Worm (Caenorhabditis elegans) whole organism, early embryonic: ENCODE results near the gene C05A9.2.

Source experiments
- B0310.2 ChIP-seq: sonication (generic microtip); optimal IDR thresholded peaks from 2 replicates; lab custom pipeline; 2016; ENCODE audit warnings: mild to moderate bottlenecking, missing genetic modification characterization, missing compliant biosample characterization
- ama-1 ChIP-seq: fragments of 150-350 bp; optimal IDR thresholded peaks from 2 replicates; lab custom pipeline; 2014
- ceh-13 ChIP-seq: fragments of 200-800 bp; sonication (Bioruptor generic); optimal IDR thresholded peaks from 2 replicates; lab custom pipeline; 2018; ENCODE audit warnings: mild to moderate bottlenecking, missing genetic modification characterization, missing compliant biosample characterization
- ceh-36 ChIP-seq: sonication (generic microtip); optimal IDR thresholded peaks from 2 replicates; lab custom pipeline; 2016; ENCODE audit warnings: missing genetic modification characterization, inconsistent platforms, missing compliant biosample characterization
- ets-7 ChIP-seq: sonication (generic microtip); optimal IDR thresholded peaks from 2 replicates; lab custom pipeline; 2016; ENCODE audit warnings: missing genotype, missing genetic modification characterization, missing compliant biosample characterization
- flt-1 ChIP-seq: fragments of 200-800 bp; sonication (Bioruptor generic); IDR thresholded peaks from 2 replicates; pipeline ENCODE4 v1.3.6; 2022; ENCODE audit warnings: missing genetic modification characterization, missing compliant biosample characterization
- hmbx-1 ChIP-seq: sonication (generic microtip); optimal IDR thresholded peaks from 2 replicates; lab custom pipeline; 2016; ENCODE audit warnings: mild to moderate bottlenecking, missing genetic modification characterization, missing compliant biosample characterization
- hmg-4 ChIP-seq: fragments of 200-800 bp; sonication (Bioruptor generic); optimal IDR thresholded peaks from 2 replicates; lab custom pipeline; 2018; ENCODE audit warnings: mild to moderate bottlenecking, missing genetic modification characterization, missing compliant biosample characterization
- hnd-1 ChIP-seq: sonication (generic microtip); optimal IDR thresholded peaks from 2 replicates; lab custom pipeline; 2016; ENCODE audit warnings: missing genetic modification characterization, missing compliant biosample characterization
- pes-1 ChIP-seq: fragments of 200-800 bp; sonication (Bioruptor generic); IDR thresholded peaks from 2 replicates; pipeline ENCODE4 v1.3.6; 2022; ENCODE audit warnings: missing genetic modification reagents, missing genetic modification characterization, missing compliant biosample characterization
- scrt-1 ChIP-seq: fragments of 200-800 bp; sonication (Bioruptor generic); IDR thresholded peaks from 2 replicates; pipeline ENCODE4 v1.3.6; 2022; ENCODE audit warnings: missing genetic modification characterization, missing compliant biosample characterization
- sea-1 ChIP-seq: fragments of 200-800 bp; sonication (Bioruptor generic); conservative IDR thresholded peaks from 2 replicates; pipeline ENCODE4 v1.3.6; 2022; ENCODE audit warnings: missing genetic modification characterization, missing compliant biosample characterization
- tbx-11 ChIP-seq: fragments of 200-800 bp; sonication (Bioruptor generic); IDR thresholded peaks from 2 replicates; pipeline ENCODE4 v1.3.6; 2022; ENCODE audit warnings: missing genetic modification characterization, missing compliant biosample characterization
- tbx-37 ChIP-seq: fragments of 200-800 bp; sonication (Bioruptor generic); conservative IDR thresholded peaks from 2 replicates; pipeline ENCODE4 v1.3.6; 2022; ENCODE audit warnings: missing genetic modification reagents, missing genetic modification characterization, missing compliant biosample characterization

DNA sequence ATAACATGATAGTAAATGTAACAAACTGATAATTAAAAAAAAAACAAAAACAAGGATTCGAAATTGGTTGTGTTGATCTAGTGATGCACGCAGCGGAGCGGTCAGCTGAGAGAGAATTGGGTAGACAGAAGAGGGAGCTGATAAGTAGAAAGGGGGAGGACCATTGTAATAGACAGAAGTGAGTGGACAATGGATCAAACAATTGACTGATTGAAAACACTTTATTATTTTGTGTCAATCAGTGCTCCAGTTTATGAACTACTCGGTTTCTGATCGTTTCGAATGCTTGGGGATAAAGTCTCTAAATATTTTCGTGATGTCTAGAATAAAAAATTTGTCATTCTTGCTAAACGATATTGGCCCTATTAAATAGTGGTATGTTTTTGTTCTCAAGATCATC lies 9.9 kb downstream of the C05A9.2 start:
- TF ChIP-seq tbx-37 (GFP tag; lab: Robert Waterston, UW) (no peak), ama-1 (lab: Kevin White, UChicago) (no peak), hnd-1 (tag; lab: Kevin White, UChicago) (no peak), hmbx-1 (tag; lab: Kevin White, UChicago) (no peak), hmg-4 (no peak), tbx-11 (no peak), sea-1 (GFP tag; lab: Robert Waterston, UW) (no peak), pes-1 (GFP tag; lab: Robert Waterston, UW) (no peak), ets-7 (tag; lab: Kevin White, UChicago) (no peak), ceh-36 (no peak), ceh-13 (no peak), flt-1 (GFP tag; lab: Robert Waterston, UW) (no peak), B0310.2 (tag; lab: Kevin White, UChicago) (no peak), scrt-1 (GFP tag; lab: Robert Waterston, UW) (no peak)
